Fruit fly (Drosophila melanogaster) whole organism, embryonic: Measurements from ENCODE around the gene Lon.

ENCODE experiments used
- C15 ChIP-seq: fragments of 200-800 bp; sonication (Bioruptor generic); IDR thresholded peaks from 3 replicates; pipeline ENCODE4 v1.3.6; 2022; ENCODE audit warnings: missing biosample characterization, missing genetic modification characterization
- CG11456 ChIP-seq: fragments of 200-800 bp; sonication (Bioruptor generic); IDR thresholded peaks from 3 replicates; pipeline ENCODE4 v1.3.6; 2022; ENCODE audit warnings: missing biosample characterization, missing genetic modification characterization
- CG11504 ChIP-seq: fragments of 200-800 bp; sonication (Bioruptor generic); optimal IDR thresholded peaks from 3 replicates; lab custom pipeline; 2019; ENCODE audit warnings: missing biosample characterization, mild to moderate bottlenecking, missing genetic modification characterization, moderate library complexity
- CG14014 ChIP-seq: fragments of 200-800 bp; sonication (Bioruptor generic); IDR thresholded peaks from 2 replicates; pipeline ENCODE4 v1.3.6; 2022; ENCODE audit warnings: missing biosample characterization, missing genetic modification characterization
- CG15479 ChIP-seq: fragments of 200-800 bp; sonication (Bioruptor generic); optimal IDR thresholded peaks from 3 replicates; lab custom pipeline; 2019; ENCODE audit warnings: missing biosample characterization, mild to moderate bottlenecking, missing genetic modification characterization, moderate library complexity
- CG1602 ChIP-seq: fragments of 200-800 bp; sonication (Bioruptor generic); optimal IDR thresholded peaks from 3 replicates; lab custom pipeline; 2016; ENCODE audit warnings: missing biosample characterization, missing genetic modification characterization
- CG17186 ChIP-seq: fragments of 200-800 bp; sonication (Bioruptor generic); optimal IDR thresholded peaks from 3 replicates; lab custom pipeline; 2017; ENCODE audit warnings: missing biosample characterization, missing genetic modification reagents, missing genetic modification characterization
- CG17802 ChIP-seq: fragments of 200-800 bp; sonication (Bioruptor generic); optimal IDR thresholded peaks from 2 replicates; lab custom pipeline; 2018; ENCODE audit warnings: missing biosample characterization, mild to moderate bottlenecking, missing genetic modification characterization, moderate library complexity
- CG2120 ChIP-seq: fragments of 200-800 bp; sonication (Bioruptor generic); optimal IDR thresholded peaks from 3 replicates; lab custom pipeline; 2016; ENCODE audit warnings: missing biosample characterization, missing genetic modification characterization
- CG30403 ChIP-seq: fragments of 200-800 bp; sonication (Bioruptor generic); optimal IDR thresholded peaks from 3 replicates; lab custom pipeline; 2016; ENCODE audit warnings: missing biosample characterization, missing genetic modification characterization
- CG3281 ChIP-seq: fragments of 200-800 bp; sonication (Bioruptor generic); optimal IDR thresholded peaks from 3 replicates; lab custom pipeline; 2017; ENCODE audit warnings: missing biosample characterization, mild to moderate bottlenecking, missing genetic modification characterization
- CG3407 ChIP-seq: fragments of 200-800 bp; sonication (Bioruptor generic); optimal IDR thresholded peaks from 2 replicates; lab custom pipeline; 2018; ENCODE audit warnings: missing biosample characterization, mild to moderate bottlenecking, missing genetic modification characterization
- CG42726 ChIP-seq: fragments of 200-800 bp; sonication (Bioruptor generic); IDR thresholded peaks from 2 replicates; pipeline ENCODE4 v1.3.6; 2022; ENCODE audit warnings: missing biosample characterization, missing genetic modification characterization; ENCODE audit not compliant: partially characterized antibody
- CG4404 ChIP-seq: fragments of 200-800 bp; sonication (Bioruptor generic); IDR thresholded peaks from 2 replicates; pipeline ENCODE4 v1.3.6; 2022; ENCODE audit warnings: missing biosample characterization, missing genetic modification characterization
- CG4730 ChIP-seq: fragments of 200-800 bp; sonication (Bioruptor generic); IDR thresholded peaks from 2 replicates; pipeline ENCODE4 v1.3.6; 2022; ENCODE audit warnings: missing biosample characterization, missing genetic modification characterization
- CG6272 ChIP-seq: fragments of 200-800 bp; sonication (Bioruptor generic); IDR thresholded peaks from 2 replicates; pipeline ENCODE4 v1.3.6; 2022; ENCODE audit warnings: missing biosample characterization, missing genetic modification characterization
- CG6765 ChIP-seq: fragments of 200-800 bp; sonication (Bioruptor generic); optimal IDR thresholded peaks from 3 replicates; lab custom pipeline; 2017; ENCODE audit warnings: missing biosample characterization, mild to moderate bottlenecking, missing genetic modification characterization
- Dbx ChIP-seq: fragments of 200-800 bp; sonication (Bioruptor generic); IDR thresholded peaks from 3 replicates; pipeline ENCODE4 v1.3.6; 2022; ENCODE audit warnings: missing biosample characterization, missing genetic modification characterization
- Dfd ChIP-seq, 2 experiments: fragments of >200 bp; optimal IDR thresholded peaks; 2 replicates each; lab custom pipeline; 2017; ENCODE audit warnings: missing biosample characterization in 2 of 2, missing genetic modification characterization in 2 of 2
- Elba2 ChIP-seq: fragments of 200-800 bp; sonication (Bioruptor generic); optimal IDR thresholded peaks from 3 replicates; lab custom pipeline; 2016; ENCODE audit warnings: missing biosample characterization, missing genetic modification characterization
- Ets97D ChIP-seq: fragments of 200-800 bp; sonication (Bioruptor generic); optimal IDR thresholded peaks from 3 replicates; lab custom pipeline; 2016; ENCODE audit warnings: missing biosample characterization, missing genetic modification characterization
- Fer2 ChIP-seq: fragments of 200-800 bp; sonication (Bioruptor generic); optimal IDR thresholded peaks from 2 replicates; lab custom pipeline; 2018; ENCODE audit warnings: missing biosample characterization, mild to moderate bottlenecking, missing genetic modification characterization, moderate library complexity
- GATAe ChIP-seq: fragments of 200-800 bp; sonication (Bioruptor generic); conservative IDR thresholded peaks from 2 replicates; pipeline ENCODE4 v1.3.6; 2022; ENCODE audit warnings: missing biosample characterization, missing genetic modification characterization
- HLH3B ChIP-seq: fragments of 200-800 bp; sonication (Bioruptor generic); IDR thresholded peaks from 2 replicates; pipeline ENCODE4 v1.3.6; 2022; ENCODE audit warnings: missing biosample characterization, missing genetic modification characterization
- Lpt ChIP-seq: fragments of >200 bp; optimal IDR thresholded peaks from 2 replicates; lab custom pipeline; 2018; ENCODE audit warnings: missing biosample characterization, missing genetic modification characterization
- MESR4 ChIP-seq: fragments of 200-800 bp; sonication (Bioruptor generic); optimal IDR thresholded peaks from 2 replicates; lab custom pipeline; 2018; ENCODE audit warnings: missing biosample characterization, mild to moderate bottlenecking, missing genetic modification characterization, moderate library complexity
- MTF-1 ChIP-seq: fragments of 200-800 bp; sonication (Bioruptor generic); optimal IDR thresholded peaks from 2 replicates; lab custom pipeline; 2018; ENCODE audit warnings: missing biosample characterization, mild to moderate bottlenecking, missing genetic modification characterization, borderline replicate concordance
- Mes4 ChIP-seq: fragments of 200-800 bp; sonication (Bioruptor generic); optimal IDR thresholded peaks from 2 replicates; lab custom pipeline; 2016; ENCODE audit warnings: missing biosample characterization, missing genetic modification characterization
- Trl ChIP-seq, 3 experiments: fragments of >200 bp in 2 of 3; fragments of 200-800 bp in 1 of 3; sonication (Bioruptor generic) in 1 of 3; optimal IDR thresholded peaks; 2 replicates in 1 of 3; 3 replicates in 2 of 3; lab custom pipeline; 2016 to 2017; ENCODE audit warnings: missing biosample characterization in 1 of 3, missing genetic modification characterization in 1 of 3
- Xrp1 ChIP-seq: fragments of 200-800 bp; sonication (Bioruptor generic); IDR thresholded peaks from 2 replicates; pipeline ENCODE4 v1.3.6; 2022; ENCODE audit warnings: missing biosample characterization, missing genetic modification characterization
- chm ChIP-seq: fragments of 200-800 bp; sonication (Bioruptor generic); IDR thresholded peaks from 2 replicates; pipeline ENCODE4 v1.3.6; 2022; ENCODE audit warnings: missing biosample characterization, missing genetic modification characterization
- dmrt11E ChIP-seq: fragments of 200-800 bp; sonication (Bioruptor generic); optimal IDR thresholded peaks from 3 replicates; lab custom pipeline; 2018; ENCODE audit warnings: missing biosample characterization, mild to moderate bottlenecking, missing genetic modification characterization, moderate library complexity
- dpn ChIP-seq, 2 experiments: fragments of 200-800 bp; sonication (Bioruptor generic); optimal IDR thresholded peaks; 3 replicates each; lab custom pipeline; 2016; ENCODE audit warnings: missing biosample characterization in 2 of 2, missing genetic modification characterization in 2 of 2
- dysf ChIP-seq: fragments of 200-800 bp; sonication (Bioruptor generic); IDR thresholded peaks from 3 replicates; pipeline ENCODE4 v1.3.6; 2022; ENCODE audit warnings: missing biosample characterization, missing genetic modification characterization
- emc ChIP-seq: fragments of 200-800 bp; sonication (Bioruptor generic); optimal IDR thresholded peaks from 2 replicates; lab custom pipeline; 2016; ENCODE audit warnings: missing biosample characterization, missing genetic modification characterization
- en ChIP-seq: fragments of 200-800 bp; sonication (Bioruptor generic); optimal IDR thresholded peaks from 2 replicates; lab custom pipeline; 2016; ENCODE audit warnings: missing biosample characterization, missing genetic modification characterization
- gfzf ChIP-seq: fragments of 200-800 bp; sonication (Bioruptor generic); optimal IDR thresholded peaks from 2 replicates; lab custom pipeline; 2016; ENCODE audit warnings: missing biosample characterization, mild to moderate bottlenecking, missing genetic modification characterization, moderate library complexity
- h ChIP-seq: fragments of >200 bp; optimal IDR thresholded peaks from 2 replicates; lab custom pipeline; 2017
- ham ChIP-seq: fragments of 200-800 bp; sonication (Bioruptor generic); IDR thresholded peaks from 2 replicates; pipeline ENCODE4 v1.3.6; 2022; ENCODE audit warnings: missing biosample characterization, missing genetic modification characterization
- kah ChIP-seq: fragments of 200-800 bp; sonication (Bioruptor generic); optimal IDR thresholded peaks from 2 replicates; lab custom pipeline; 2018; ENCODE audit warnings: missing biosample characterization, mild to moderate bottlenecking, missing genetic modification characterization
- onecut ChIP-seq: fragments of 200-800 bp; sonication (Bioruptor generic); IDR thresholded peaks from 2 replicates; pipeline ENCODE4 v1.3.6; 2022; ENCODE audit warnings: missing biosample characterization, missing genetic modification characterization
- p53 ChIP-seq: fragments of 200-800 bp; sonication (Bioruptor generic); optimal IDR thresholded peaks from 2 replicates; lab custom pipeline; 2016; ENCODE audit warnings: missing biosample characterization, missing genetic modification characterization
- phol ChIP-seq: fragments of 200-800 bp; sonication (Bioruptor generic); optimal IDR thresholded peaks from 3 replicates; lab custom pipeline; 2018; ENCODE audit warnings: missing biosample characterization, mild to moderate bottlenecking, missing genetic modification characterization, moderate library complexity
- pita ChIP-seq: fragments of 200-800 bp; sonication (Bioruptor generic); optimal IDR thresholded peaks from 2 replicates; lab custom pipeline; 2017; ENCODE audit warnings: missing biosample characterization, mild to moderate bottlenecking, missing genetic modification characterization
- prd ChIP-seq, 3 experiments: fragments of >200 bp in 2 of 3; fragments of 200-800 bp in 1 of 3; sonication (Bioruptor generic) in 1 of 3; optimal IDR thresholded peaks in 2 of 3; IDR thresholded peaks in 1 of 3; 2 replicates in 2 of 3; 3 replicates in 1 of 3; pipeline versions ENCODE4 v1.3.6 to Lab custom; 2017 to 2022; ENCODE audit warnings: missing biosample characterization in 1 of 3, missing genetic modification characterization in 1 of 3
- sens-2 ChIP-seq: fragments of 200-800 bp; sonication (Bioruptor generic); IDR thresholded peaks from 2 replicates; pipeline ENCODE4 v1.3.6; 2022; ENCODE audit warnings: missing biosample characterization, missing genetic modification characterization
- slp2 ChIP-seq: fragments of 200-800 bp; sonication (Bioruptor generic); optimal IDR thresholded peaks from 2 replicates; lab custom pipeline; 2016; ENCODE audit warnings: missing biosample characterization, missing genetic modification characterization
- sr ChIP-seq: fragments of 200-800 bp; sonication (Bioruptor generic); IDR thresholded peaks from 3 replicates; pipeline ENCODE4 v1.3.6; 2022; ENCODE audit warnings: missing biosample characterization, missing genetic modification characterization
- ssp ChIP-seq: fragments of 200-800 bp; sonication (Bioruptor generic); IDR thresholded peaks from 2 replicates; pipeline ENCODE4 v1.3.6; 2022; ENCODE audit warnings: missing biosample characterization, missing genetic modification characterization
- twi ChIP-seq: fragments of 200-800 bp; optimal IDR thresholded peaks from 2 replicates; lab custom pipeline; 2019; ENCODE audit warnings: missing biosample characterization, mild to moderate bottlenecking, missing genetic modification characterization, moderate library complexity
- unpg ChIP-seq: fragments of 200-800 bp; sonication (Bioruptor generic); optimal IDR thresholded peaks from 3 replicates; lab custom pipeline; 2018; ENCODE audit warnings: missing biosample characterization, mild to moderate bottlenecking, missing genetic modification characterization, moderate library complexity
- vfl ChIP-seq: fragments of 200-800 bp; sonication (Bioruptor generic); optimal IDR thresholded peaks from 2 replicates; lab custom pipeline; 2016; ENCODE audit warnings: missing biosample characterization, missing genetic modification characterization

Gene Lon

DNA sequence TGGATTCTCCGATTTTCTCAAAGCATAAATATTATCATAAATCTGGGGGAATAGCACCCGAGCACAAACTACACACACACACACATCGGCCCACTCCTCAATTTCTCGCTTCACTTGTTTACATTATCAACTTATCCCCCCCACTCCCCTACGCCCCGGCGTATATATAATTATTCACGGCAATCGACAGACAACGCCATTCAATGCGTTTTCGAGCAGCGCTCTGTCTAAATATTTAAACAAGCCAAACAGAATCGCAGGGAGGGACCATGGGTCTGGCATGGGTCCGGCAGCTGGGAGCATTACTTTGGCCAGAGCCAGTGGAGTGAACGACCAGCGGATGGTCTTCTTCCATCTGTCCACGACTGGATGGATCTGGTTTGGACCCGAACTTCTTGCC, 36.3 kb downstream of the Lon start (continued):
- TF ChIP-seq CG3281 (GFP tag; lab: Kevin White, UChicago) (no peak), pita (GFP tag; lab: Kevin White, UChicago) (no peak), HLH3B (GFP tag; lab: Robert Waterston, UW) (no peak), GATAe (GFP tag; lab: Robert Waterston, UW) (no peak), CG11456 (GFP tag; lab: Robert Waterston, UW) (no peak), CG14014 (GFP tag; lab: Robert Waterston, UW) (no peak; the same call in 1 of the 2 replicates), ham (no peak), sens-2 (GFP tag; lab: Robert Waterston, UW) (no peak), Ets97D (GFP tag; lab: Kevin White, UChicago) (no peak), Mes4 (GFP tag; lab: Kevin White, UChicago) (peak; percentile 41), MESR4 (GFP tag; lab: Kevin White, UChicago) (no peak), MTF-1 (peak; percentile 69), Fer2 (no peak), p53 (GFP tag; lab: Kevin White, UChicago) (no peak), h (lab: Kevin White, UChicago) (no peak), chm (GFP tag; lab: Robert Waterston, UW) (peak; percentile 13; the same call in 1 of the 2 replicates), CG1602 (no peak), vfl (GFP tag; lab: Kevin White, UChicago) (no peak), unpg (GFP tag; lab: Kevin White, UChicago) (peak; percentile 53), onecut (GFP tag; lab: Robert Waterston, UW) (no peak), gfzf (no peak), C15 (GFP tag; lab: Robert Waterston, UW) (no peak), prd (optimal IDR thresholded peaks at IDR 0.05; lab: Kevin White, UChicago) (no peak), prd (GFP tag; IDR thresholded peaks at IDR 0.05; lab: Robert Waterston, UW) (no peak), emc (GFP tag; lab: Kevin White, UChicago) (no peak), CG30403 (GFP tag; lab: Kevin White, UChicago) (no peak), Xrp1 (peak; percentile 47; the same call in 1 of the 2 replicates), ssp (peak; percentile 16; the same call in 1 of the 2 replicates), Dfd (GFP tag; optimal IDR thresholded peaks at IDR 0.05; lab: Kevin White, UChicago) (no peak), dysf (GFP tag; lab: Robert Waterston, UW) (no peak), CG11504 (tag; lab: Kevin White, UChicago) (peak; percentile 36), CG4730 (GFP tag; lab: Robert Waterston, UW) (no peak), CG15479 (GFP tag; lab: Kevin White, UChicago) (no peak), dpn (GFP tag; optimal IDR thresholded peaks at IDR 0.05; lab: Kevin White, UChicago) (peak in 1 of 2 experiments; percentile 5), phol (tag; lab: Kevin White, UChicago) (no peak), Lpt (GFP tag; lab: Kevin White, UChicago) (no peak), CG2120 (GFP tag; lab: Kevin White, UChicago) (no peak), twi (tag; lab: Kevin White, UChicago) (peak; percentile 60), CG17802 (peak; percentile 48), Trl (optimal IDR thresholded peaks at IDR 0.05; lab: Kevin White, UChicago) (no peak), Trl (GFP tag; optimal IDR thresholded peaks at IDR 0.05; lab: Kevin White, UChicago) (peak; percentile 2), CG6272 (GFP tag; lab: Robert Waterston, UW) (no peak), slp2 (GFP tag; lab: Kevin White, UChicago) (peak; percentile 1), Elba2 (GFP tag; lab: Kevin White, UChicago) (no peak), CG6765 (no peak), CG42726 (GFP tag; lab: Robert Waterston, UW) (no peak), en (GFP tag; lab: Kevin White, UChicago) (no peak), CG4404 (GFP tag; lab: Robert Waterston, UW) (no peak), sr (no peak), CG3407 (GFP tag; lab: Kevin White, UChicago) (peak; percentile 68), dmrt11E (tag; lab: Kevin White, UChicago) (peak; percentile 10), kah (GFP tag; lab: Kevin White, UChicago) (peak; percentile 5), Dbx (GFP tag; lab: Robert Waterston, UW) (no peak), CG17186 (GFP tag; lab: Kevin White, UChicago) (no peak)
